Worm (Caenorhabditis elegans) whole organism, L1 larva: Measurements from ENCODE around the gene F46B3.16.

Experiments
- C04F5.9 ChIP-seq: sonication (generic microtip); optimal IDR thresholded peaks from 2 replicates; lab custom pipeline; 2016; ENCODE audit warnings: missing genetic modification characterization, missing compliant biosample characterization
- C16A3.4 ChIP-seq: fragments of 150-350 bp; optimal IDR thresholded peaks from 2 replicates; lab custom pipeline; 2014; ENCODE audit warnings: missing biosample characterization, missing genetic modification characterization
- Y116A8C.19 ChIP-seq: sonication (generic microtip); optimal IDR thresholded peaks from 2 replicates; lab custom pipeline; 2016; ENCODE audit warnings: missing compliant biosample characterization, missing genetic modification characterization, borderline replicate concordance
- aly-2 ChIP-seq: fragments of 150-350 bp; optimal IDR thresholded peaks from 2 replicates; lab custom pipeline; 2014; ENCODE audit warnings: missing biosample characterization, missing genetic modification characterization
- blmp-1 ChIP-seq: fragments of 150-350 bp; optimal IDR thresholded peaks from 2 replicates; lab custom pipeline; 2014; ENCODE audit warnings: missing biosample characterization, missing genetic modification characterization
- ceh-8 ChIP-seq: fragments of 200-800 bp; sonication (Bioruptor generic); optimal IDR thresholded peaks from 2 replicates; lab custom pipeline; 2018; ENCODE audit warnings: mild to moderate bottlenecking, missing genetic modification characterization, moderate library complexity, missing compliant biosample characterization
- ceh-82 ChIP-seq, 3 experiments: fragments of 150-350 bp in 1 of 3; sonication (generic microtip) in 2 of 3; optimal IDR thresholded peaks; 2 replicates each; lab custom pipeline; 2014 to 2017; ENCODE audit warnings: missing biosample characterization in 3 of 3, missing genetic modification characterization in 3 of 3
- efl-1 ChIP-seq, 4 experiments: fragments of 150-350 bp; optimal IDR thresholded peaks in 3 of 4; peaks in 1 of 4; 1 replicate in 1 of 4; 2 replicates in 3 of 4; lab custom pipeline; 2014; ENCODE audit warnings: missing biosample characterization in 2 of 4, missing genetic modification characterization in 2 of 4, missing genetic modification reagents in 2 of 4
- egl-13 ChIP-seq: sonication (generic microtip); optimal IDR thresholded peaks from 2 replicates; lab custom pipeline; 2016; ENCODE audit warnings: missing genotype, missing genetic modification reagents, missing genetic modification characterization, missing compliant biosample characterization
- egl-27 ChIP-seq, 2 experiments: fragments of 150-350 bp in 1 of 2; sonication (generic microtip); optimal IDR thresholded peaks; 3 replicates each; lab custom pipeline; 2017 to 2018; ENCODE audit warnings: missing biosample characterization in 2 of 2, missing genetic modification characterization in 2 of 2, missing genetic modification reagents in 2 of 2
- elt-2 ChIP-seq: sonication (generic microtip); optimal IDR thresholded peaks from 2 replicates; lab custom pipeline; 2016; ENCODE audit warnings: missing genetic modification characterization, mild to moderate bottlenecking, inconsistent platforms, missing compliant biosample characterization, missing genetic modification reagents
- fkh-8 ChIP-seq: sonication (generic microtip); optimal IDR thresholded peaks from 2 replicates; lab custom pipeline; 2016; ENCODE audit warnings: mild to moderate bottlenecking, missing genetic modification characterization, missing compliant biosample characterization
- grh-1 ChIP-seq: fragments of 200-800 bp; sonication (Bioruptor generic); IDR thresholded peaks from 2 replicates; pipeline ENCODE4 v1.3.6; 2022; ENCODE audit warnings: missing genetic modification reagents, missing genetic modification characterization, missing compliant biosample characterization
- hlh-17 ChIP-seq: fragments of 200-800 bp; sonication (Bioruptor generic); optimal IDR thresholded peaks from 2 replicates; lab custom pipeline; 2018; ENCODE audit warnings: missing genetic modification characterization, mild to moderate bottlenecking, missing compliant biosample characterization, moderate library complexity, borderline replicate concordance
- isw-1 ChIP-seq: fragments of 200-800 bp; sonication (Bioruptor generic); IDR thresholded peaks from 2 replicates; pipeline ENCODE4 v1.3.6; 2022; ENCODE audit warnings: missing genetic modification characterization, missing compliant biosample characterization
- jun-1 ChIP-seq: fragments of 150-350 bp; optimal IDR thresholded peaks from 2 replicates; lab custom pipeline; 2014; ENCODE audit warnings: missing biosample characterization, missing genetic modification reagents, missing genetic modification characterization
- lin-39 ChIP-seq: fragments of 150-350 bp; optimal IDR thresholded peaks from 2 replicates; lab custom pipeline; 2014; ENCODE audit warnings: missing biosample characterization, missing genetic modification reagents, missing genetic modification characterization
- lir-3 ChIP-seq: sonication (generic microtip); optimal IDR thresholded peaks from 2 replicates; lab custom pipeline; 2016; ENCODE audit warnings: mild to moderate bottlenecking, missing genetic modification characterization, moderate library complexity, missing compliant biosample characterization; ENCODE audit not compliant: poor library complexity
- mep-1 ChIP-seq: fragments of 150-350 bp; optimal IDR thresholded peaks from 2 replicates; lab custom pipeline; 2014; ENCODE audit warnings: missing biosample characterization, missing genetic modification characterization
- nhr-11 ChIP-seq: fragments of 150-350 bp; optimal IDR thresholded peaks from 2 replicates; lab custom pipeline; 2014; ENCODE audit warnings: missing biosample characterization, missing genetic modification characterization
- nhr-19 ChIP-seq: fragments of 200-800 bp; sonication (Bioruptor generic); conservative IDR thresholded peaks from 2 replicates; pipeline ENCODE4 v1.3.6; 2022; ENCODE audit warnings: missing genetic modification characterization, missing compliant biosample characterization
- nhr-20 ChIP-seq: sonication (generic microtip); optimal IDR thresholded peaks from 2 replicates; lab custom pipeline; 2016; ENCODE audit warnings: mild to moderate bottlenecking, missing genetic modification characterization, missing compliant biosample characterization
- nhr-237 ChIP-seq: fragments of 150-350 bp; optimal IDR thresholded peaks from 2 replicates; lab custom pipeline; 2014; ENCODE audit warnings: missing biosample characterization, missing genetic modification characterization
- nhr-28 ChIP-seq: fragments of 150-350 bp; optimal IDR thresholded peaks from 2 replicates; lab custom pipeline; 2014; ENCODE audit warnings: missing biosample characterization, missing genetic modification characterization
- nhr-71 ChIP-seq: sonication (generic microtip); optimal IDR thresholded peaks from 2 replicates; lab custom pipeline; 2016; ENCODE audit warnings: mild to moderate bottlenecking, missing genetic modification characterization, moderate library complexity, missing compliant biosample characterization
- nhr-76 ChIP-seq: sonication (generic microtip); optimal IDR thresholded peaks from 2 replicates; lab custom pipeline; 2017; ENCODE audit warnings: missing biosample characterization, missing genetic modification characterization
- nhr-85 ChIP-seq: sonication (generic microtip); peaks from one replicate; lab custom pipeline; 2016; ENCODE audit warnings: missing genetic modification characterization, inconsistent platforms, missing compliant biosample characterization
- nhr-90 ChIP-seq: sonication (generic microtip); optimal IDR thresholded peaks from 2 replicates; lab custom pipeline; 2016; ENCODE audit warnings: mild to moderate bottlenecking, missing genetic modification characterization, missing compliant biosample characterization; ENCODE audit not compliant: poor library complexity
- pax-3 ChIP-seq: fragments of 200-800 bp; sonication (Bioruptor generic); optimal IDR thresholded peaks from 2 replicates; lab custom pipeline; 2018; ENCODE audit warnings: mild to moderate bottlenecking, missing genetic modification characterization, moderate library complexity, missing compliant biosample characterization
- skn-1 ChIP-seq: fragments of 150-350 bp; optimal IDR thresholded peaks from 2 replicates; lab custom pipeline; 2014; ENCODE audit warnings: missing biosample characterization, missing genetic modification characterization
- snpc-4 ChIP-seq: fragments of 150-350 bp; optimal IDR thresholded peaks from 2 replicates; lab custom pipeline; 2014; ENCODE audit warnings: missing biosample characterization, missing genetic modification characterization
- snu-23 ChIP-seq: sonication (generic microtip); optimal IDR thresholded peaks from 2 replicates; lab custom pipeline; 2016; ENCODE audit warnings: missing genetic modification characterization, missing compliant biosample characterization
- swsn-7 ChIP-seq: sonication (generic microtip); optimal IDR thresholded peaks from 2 replicates; lab custom pipeline; 2016; ENCODE audit warnings: missing genetic modification characterization, missing compliant biosample characterization
- tbx-2 ChIP-seq: sonication (generic microtip); optimal IDR thresholded peaks from 2 replicates; lab custom pipeline; 2016; ENCODE audit warnings: missing genetic modification characterization, missing compliant biosample characterization
- unc-62 ChIP-seq: fragments of 150-350 bp; optimal IDR thresholded peaks from 2 replicates; lab custom pipeline; 2014; ENCODE audit warnings: missing biosample characterization, missing genetic modification reagents, missing genetic modification characterization
- unc-86 ChIP-seq: sonication (generic microtip); optimal IDR thresholded peaks from 2 replicates; lab custom pipeline; 2016; ENCODE audit warnings: missing genetic modification characterization, missing compliant biosample characterization
- vab-15 ChIP-seq: sonication (generic microtip); optimal IDR thresholded peaks from 2 replicates; lab custom pipeline; 2017; ENCODE audit warnings: missing genotype, mild to moderate bottlenecking, missing genetic modification characterization, missing compliant biosample characterization
- xbp-1 ChIP-seq: sonication (generic microtip); optimal IDR thresholded peaks from 2 replicates; lab custom pipeline; 2016; ENCODE audit warnings: missing genetic modification characterization, missing compliant biosample characterization

The F46B3.16 gene

ce11 chrV:20625260-20625659, 9.2 kb upstream of the F46B3.16 start:
- TF ChIP-seq efl-1 (optimal IDR thresholded peaks at IDR 0.05; lab: Kevin White, UChicago) (no peak), efl-1 (GFP tag; optimal IDR thresholded peaks at IDR 0.05 in 1 of 2; lab: Kevin White, UChicago) (no peak), hlh-17 (GFP tag; lab: Kevin White, UChicago) (no peak), unc-86 (tag; lab: Kevin White, UChicago) (no peak), nhr-85 (tag; lab: Kevin White, UChicago) (no peak), nhr-11 (tag; lab: Kevin White, UChicago) (no peak), tbx-2 (tag; lab: Kevin White, UChicago) (no peak)

ce11 chrV:20626043-20626761, 8.2 kb upstream of the F46B3.16 start, which contains the start of the genes F46B3.9 and srz-18:
Gene F46B3.9, minus strand, starts transcription at chrV:20626143.
Gene srz-18, plus strand, starts transcription at chrV:20626711.
- no peak for TF ChIP-seq tbx-2 (tag; lab: Kevin White, UChicago)
- TF ChIP-seq lir-3 (tag; lab: Kevin White, UChicago): no peak
- no peak for TF ChIP-seq elt-2 (tag; lab: Kevin White, UChicago)
- no peak for TF ChIP-seq grh-1 (GFP tag; lab: Robert Waterston, UW)
- no peak for TF ChIP-seq xbp-1
- TF ChIP-seq egl-27 (tag; optimal IDR thresholded peaks at IDR 0.05; lab: Kevin White, UChicago): no peak

ce11 chrV:20631255-20631654, 3.2 kb upstream of the F46B3.16 start, which contains the start of gene F46B3.14:
Gene F46B3.14, minus strand, starts transcription at chrV:20631355.
- TF ChIP-seq pax-3 (tag; lab: Kevin White, UChicago) (no peak), snpc-4 (tag; lab: Kevin White, UChicago) (no peak), swsn-7 (no peak), nhr-90 (tag; lab: Kevin White, UChicago) (no peak), unc-86 (tag; lab: Kevin White, UChicago) (no peak), blmp-1 (no peak), fkh-8 (no peak), snu-23 (no peak), nhr-71 (tag; lab: Kevin White, UChicago) (no peak), ceh-8 (GFP tag; lab: Kevin White, UChicago) (no peak), egl-13 (tag; lab: Kevin White, UChicago) (no peak), isw-1 (GFP tag; lab: Robert Waterston, UW) (no peak), skn-1 (tag; lab: Kevin White, UChicago) (no peak), vab-15 (no peak), nhr-11 (tag; lab: Kevin White, UChicago) (no peak), lin-39 (tag; lab: Kevin White, UChicago) (no peak), unc-62 (GFP tag; lab: Kevin White, UChicago) (no peak), nhr-76 (tag; lab: Kevin White, UChicago) (no peak)

DNA sequence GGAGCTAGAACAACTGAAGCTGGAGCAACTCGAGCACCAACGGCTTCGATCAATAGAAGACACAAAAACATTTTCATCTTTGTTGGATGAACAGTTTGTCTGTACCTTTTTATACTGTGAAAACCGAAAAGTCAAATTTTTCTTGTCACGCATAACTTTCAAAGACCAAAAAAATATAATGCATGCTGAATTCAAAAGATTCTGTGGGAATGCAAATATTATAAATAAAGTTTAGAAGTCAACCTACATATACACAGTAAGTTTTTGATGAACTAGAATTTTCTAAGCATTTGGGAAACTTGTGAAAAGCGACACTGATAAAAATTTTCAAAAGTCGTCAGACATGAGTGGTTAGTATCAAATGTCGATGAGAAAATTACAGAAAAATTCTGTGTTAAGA, 811 bp upstream of the F46B3.16 start, which contains the start of gene F46B3.15:
F46B3.15 (minus strand) TSS at position 101 of the 400 bp plus-strand sequence.
- TF ChIP-seq egl-13 (tag; lab: Kevin White, UChicago) (no peak), nhr-76 (tag; lab: Kevin White, UChicago) (no peak), nhr-20 (tag; lab: Kevin White, UChicago) (no peak), lir-3 (tag; lab: Kevin White, UChicago) (no peak), nhr-19 (GFP tag; lab: Robert Waterston, UW) (no peak), egl-27 (tag; optimal IDR thresholded peaks at IDR 0.05; lab: Kevin White, UChicago) (no peak), Y116A8C.19 (tag; lab: Kevin White, UChicago) (no peak), nhr-237 (no peak), ceh-82 (tag; optimal IDR thresholded peaks at IDR 0.05; lab: Kevin White, UChicago) (no peak), aly-2 (tag; lab: Kevin White, UChicago) (no peak), C04F5.9 (no peak), nhr-28 (no peak), tbx-2 (tag; lab: Kevin White, UChicago) (no peak), mep-1 (no peak), C16A3.4 (tag; lab: Kevin White, UChicago) (no peak), jun-1 (tag; lab: Kevin White, UChicago) (no peak), xbp-1 (no peak)
- TF ChIP-seq, all 84 proteins: peak for 0
